Worm (Caenorhabditis elegans) whole organism, L4 larva: Measurements from ENCODE around the gene pho-8.

ENCODE experiments used
- F37D6.2 ChIP-seq: sonication (generic microtip); optimal IDR thresholded peaks from 2 replicates; lab custom pipeline; 2016; ENCODE audit warnings: mild to moderate bottlenecking, missing genetic modification characterization, missing compliant biosample characterization
- F44E2.7 ChIP-seq: fragments of 200-800 bp; sonication (Bioruptor generic); IDR thresholded peaks from 2 replicates; pipeline ENCODE4 v2.1.2; 2022; ENCODE audit warnings: missing genetic modification characterization, missing compliant biosample characterization
- T26A8.4 ChIP-seq: fragments of 200-800 bp; sonication (Bioruptor generic); IDR thresholded peaks from 2 replicates; pipeline ENCODE4 v1.3.6; 2022; ENCODE audit warnings: missing genetic modification characterization, missing compliant biosample characterization
- Y75B8A.6 ChIP-seq: fragments of 200-800 bp; sonication (Bioruptor generic); IDR thresholded peaks from 2 replicates; pipeline ENCODE4 v1.3.6; 2022; ENCODE audit warnings: missing genetic modification reagents, missing genetic modification characterization, missing compliant biosample characterization
- ceh-28 ChIP-seq: fragments of 150-350 bp; optimal IDR thresholded peaks from 2 replicates; lab custom pipeline; 2014; ENCODE audit warnings: missing biosample characterization, missing genetic modification reagents, missing genetic modification characterization
- ceh-62 ChIP-seq: sonication (generic microtip); optimal IDR thresholded peaks from 2 replicates; lab custom pipeline; 2017; ENCODE audit warnings: missing biosample characterization, missing genetic modification characterization
- cey-2 ChIP-seq: sonication (generic microtip); optimal IDR thresholded peaks from 3 replicates; lab custom pipeline; 2017; ENCODE audit warnings: missing genetic modification characterization, mild to moderate bottlenecking, missing compliant biosample characterization, antibody characterized with exemption, borderline replicate concordance; ENCODE audit not compliant: insufficient read depth
- daf-16 ChIP-seq, 3 experiments: sonication (generic microtip); optimal IDR thresholded peaks; 2 replicates each; lab custom pipeline; 2016 to 2017; ENCODE audit warnings: missing genetic modification characterization in 3 of 3, missing genetic modification reagents in 3 of 3, mild to moderate bottlenecking in 2 of 3, missing compliant biosample characterization in 2 of 3, missing biosample characterization in 1 of 3, moderate library complexity in 1 of 3
- daf-8 ChIP-seq: fragments of 200-800 bp; sonication (Bioruptor generic); IDR thresholded peaks from 2 replicates; pipeline ENCODE4 v1.3.6; 2022; ENCODE audit warnings: missing genetic modification characterization, missing compliant biosample characterization
- dmd-9 ChIP-seq: fragments of 200-800 bp; sonication (Bioruptor generic); IDR thresholded peaks from 2 replicates; pipeline ENCODE4 v1.3.6; 2022; ENCODE audit warnings: missing genetic modification reagents, missing genetic modification characterization, missing compliant biosample characterization
- egl-27 ChIP-seq: sonication (generic microtip); optimal IDR thresholded peaks from 3 replicates; lab custom pipeline; 2017; ENCODE audit warnings: missing biosample characterization, missing genetic modification reagents, missing genetic modification characterization
- gei-8 ChIP-seq: fragments of 200-800 bp; sonication (Bioruptor generic); optimal IDR thresholded peaks from 2 replicates; lab custom pipeline; 2018; ENCODE audit warnings: mild to moderate bottlenecking, missing genetic modification characterization, missing compliant biosample characterization
- hlh-11 ChIP-seq: fragments of 200-800 bp; sonication (Bioruptor generic); optimal IDR thresholded peaks from 2 replicates; lab custom pipeline; 2018; ENCODE audit warnings: mild to moderate bottlenecking, missing genetic modification characterization, missing compliant biosample characterization
- jun-1 ChIP-seq: fragments of 150-350 bp; optimal IDR thresholded peaks from 2 replicates; lab custom pipeline; 2014; ENCODE audit warnings: missing biosample characterization, missing genetic modification reagents, missing genetic modification characterization
- lim-7 ChIP-seq: fragments of 200-800 bp; sonication (Bioruptor generic); IDR thresholded peaks from 2 replicates; pipeline ENCODE4 v1.3.6; 2022; ENCODE audit warnings: missing genetic modification characterization, missing compliant biosample characterization
- lin-13 ChIP-seq: fragments of 150-350 bp; optimal IDR thresholded peaks from 2 replicates; lab custom pipeline; 2014; ENCODE audit warnings: missing biosample characterization, missing genetic modification reagents, missing genetic modification characterization
- lin-29 ChIP-seq: fragments of 200-800 bp; sonication (Bioruptor generic); IDR thresholded peaks from 2 replicates; pipeline ENCODE4 v1.3.6; 2022; ENCODE audit warnings: missing genetic modification reagents, missing genetic modification characterization, missing compliant biosample characterization
- madf-5 ChIP-seq, 2 experiments: fragments of 200-800 bp; sonication (Bioruptor generic); IDR thresholded peaks; 2 replicates each; pipeline ENCODE4 v1.3.6; 2022; ENCODE audit warnings: missing compliant biosample characterization in 2 of 2, missing genetic modification characterization in 2 of 2
- mdt-29 ChIP-seq: fragments of 200-800 bp; sonication (Bioruptor generic); IDR thresholded peaks from 2 replicates; pipeline ENCODE4 v1.3.6; 2022; ENCODE audit warnings: missing genetic modification reagents, missing genetic modification characterization, missing compliant biosample characterization
- mes-2 ChIP-seq: sonication (generic microtip); optimal IDR thresholded peaks from 2 replicates; lab custom pipeline; 2016; ENCODE audit warnings: missing genotype, mild to moderate bottlenecking, missing genetic modification characterization, missing compliant biosample characterization; ENCODE audit not compliant: poor library complexity, severe bottlenecking
- nhr-11 ChIP-seq: fragments of 150-350 bp; optimal IDR thresholded peaks from 2 replicates; lab custom pipeline; 2014; ENCODE audit warnings: missing biosample characterization, missing genetic modification characterization
- nhr-111 ChIP-seq: fragments of 200-800 bp; sonication (Bioruptor generic); optimal IDR thresholded peaks from 2 replicates; lab custom pipeline; 2018; ENCODE audit warnings: mild to moderate bottlenecking, missing genetic modification characterization, missing compliant biosample characterization
- nhr-237 ChIP-seq: sonication (generic microtip); optimal IDR thresholded peaks from 2 replicates; lab custom pipeline; 2017; ENCODE audit warnings: missing biosample characterization, missing genetic modification characterization
- nhr-28 ChIP-seq: fragments of 150-350 bp; optimal IDR thresholded peaks from 2 replicates; lab custom pipeline; 2014; ENCODE audit warnings: missing biosample characterization, missing genetic modification characterization
- nhr-42 ChIP-seq: fragments of 200-800 bp; sonication (Bioruptor generic); IDR thresholded peaks from 2 replicates; pipeline ENCODE4 v1.3.6; 2022; ENCODE audit warnings: missing genetic modification characterization, missing compliant biosample characterization
- nhr-48 ChIP-seq: sonication (generic microtip); optimal IDR thresholded peaks from 2 replicates; lab custom pipeline; 2016; ENCODE audit warnings: mild to moderate bottlenecking, missing genetic modification characterization, missing compliant biosample characterization
- php-3 ChIP-seq: fragments of 200-800 bp; sonication (Bioruptor generic); IDR thresholded peaks from 2 replicates; pipeline ENCODE4 v1.3.6; 2022; ENCODE audit warnings: missing genetic modification reagents, missing genetic modification characterization, missing compliant biosample characterization
- skn-1 ChIP-seq: fragments of 150-350 bp; optimal IDR thresholded peaks from 2 replicates; lab custom pipeline; 2014; ENCODE audit warnings: missing biosample characterization, missing genetic modification characterization
- snpc-4 ChIP-seq: fragments of 150-350 bp; optimal IDR thresholded peaks from 2 replicates; lab custom pipeline; 2014; ENCODE audit warnings: missing biosample characterization, missing genetic modification characterization
- tra-1 ChIP-seq: fragments of 200-800 bp; sonication (Bioruptor generic); IDR thresholded peaks from 2 replicates; pipeline ENCODE4 v1.3.6; 2022; ENCODE audit warnings: missing genetic modification reagents, missing genetic modification characterization, missing compliant biosample characterization
- unc-62 ChIP-seq, 3 experiments: fragments of 150-350 bp in 1 of 3; sonication (generic microtip); optimal IDR thresholded peaks in 2 of 3; peaks in 1 of 3; 1 replicate in 1 of 3; 2 replicates in 2 of 3; lab custom pipeline; 2014 to 2017; ENCODE audit warnings: missing biosample characterization in 3 of 3, missing genetic modification characterization in 3 of 3, missing genetic modification reagents in 3 of 3, missing genotype in 1 of 3
- zfp-2 ChIP-seq: sonication (generic microtip); optimal IDR thresholded peaks from 2 replicates; lab custom pipeline; 2016; ENCODE audit warnings: mild to moderate bottlenecking, missing genetic modification characterization, missing compliant biosample characterization
- zip-11 ChIP-seq: fragments of 200-800 bp; sonication (Bioruptor generic); IDR thresholded peaks from 2 replicates; pipeline ENCODE4 v1.3.6; 2022; ENCODE audit warnings: missing genetic modification characterization, missing compliant biosample characterization
- ztf-7 ChIP-seq: fragments of 150-350 bp; optimal IDR thresholded peaks from 2 replicates; lab custom pipeline; 2014; ENCODE audit warnings: missing biosample characterization, missing genetic modification characterization

The pho-8 gene

DNA sequence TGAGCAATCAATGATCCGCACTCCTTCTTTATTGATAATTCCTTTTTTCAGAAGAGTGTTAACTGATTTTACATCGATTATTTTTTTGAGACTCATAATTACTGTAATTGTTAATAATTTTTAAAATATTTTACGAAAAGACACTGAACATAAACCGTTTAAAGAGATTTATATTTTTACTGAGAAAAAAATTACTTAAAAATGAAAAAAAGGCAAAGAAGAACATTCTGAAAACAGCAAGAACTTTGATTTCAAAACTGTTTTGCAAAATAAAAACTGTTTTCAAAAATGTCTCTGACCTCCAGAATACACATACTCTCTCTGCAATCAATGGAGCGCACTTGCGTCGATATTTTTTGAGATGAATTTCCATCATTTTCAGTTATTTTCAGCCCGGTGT is 6.5 kb upstream of the pho-8 start, which contains the start of the genes mpst-1 and D2023.6:
Gene mpst-1, minus strand, starts transcription at position 101 of the 400 bp plus-strand sequence.
Gene D2023.6, plus strand, starts transcription at position 388 of the 400 bp plus-strand sequence.
- TF ChIP-seq mes-2 (tag; lab: Kevin White, UChicago) (peak; percentile 47), php-3 (GFP tag; lab: Robert Waterston, UW) (no peak)

DNA sequence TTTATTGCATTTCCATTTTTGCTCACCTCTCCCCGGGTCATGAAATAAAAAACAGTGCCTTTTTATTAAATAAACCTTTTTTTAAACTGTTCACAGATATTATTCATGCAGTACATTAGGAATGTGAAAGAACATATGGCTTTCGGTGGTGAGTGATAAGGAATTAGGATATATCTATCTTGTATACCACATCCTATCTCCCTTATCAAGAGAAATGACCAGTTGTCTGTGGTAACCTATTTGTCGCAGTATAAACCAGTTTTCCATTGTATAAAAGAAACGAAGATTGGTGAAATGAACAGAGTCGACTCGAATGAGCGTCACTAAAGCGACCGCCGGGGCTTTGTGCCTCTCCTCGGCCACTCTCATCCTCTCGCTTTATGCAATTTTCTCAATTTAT is 4.1 kb upstream of the pho-8 start, which contains the start of gene col-158:
Gene col-158, plus strand, starts transcription at position 301 of the 400 bp plus-strand sequence.
- TF ChIP-seq unc-62 (GFP tag; optimal IDR thresholded peaks at IDR 0.05 in 1 of 2; lab: Kevin White, UChicago) (peak in 1 of 2 experiments; percentile 78), unc-62 (tag; optimal IDR thresholded peaks at IDR 0.05; lab: Kevin White, UChicago) (no peak), cey-2 (tag; lab: Kevin White, UChicago) (no peak), lin-29 (GFP tag; lab: Robert Waterston, UW) (no peak)

- TF ChIP-seq gei-8 (GFP tag; lab: Kevin White, UChicago) (no peak), egl-27 (tag; lab: Kevin White, UChicago) (no peak), nhr-111 (no peak), F44E2.7 (no peak), F37D6.2 (tag; lab: Kevin White, UChicago) (no peak), T26A8.4 (GFP tag; lab: Robert Waterston, UW) (no peak), hlh-11 (tag; lab: Kevin White, UChicago) (peak; percentile 63), lin-13 (no peak), daf-8 (GFP tag; lab: Robert Waterston, UW) (no peak), madf-5 (GFP tag; IDR thresholded peaks at IDR 0.05; lab: Robert Waterston, UW) (no peak), nhr-28 (no peak), nhr-48 (tag; lab: Kevin White, UChicago) (no peak), skn-1 (tag; lab: Kevin White, UChicago) (no peak), jun-1 (tag; lab: Kevin White, UChicago) (no peak), daf-16 (GFP tag; optimal IDR thresholded peaks at IDR 0.05; lab: Kevin White, UChicago) (peak in 1 of 2 experiments; percentile 96), daf-16 (tag; optimal IDR thresholded peaks at IDR 0.05; lab: Kevin White, UChicago) (no peak), nhr-42 (GFP tag; lab: Robert Waterston, UW) (no peak), ztf-7 (no peak)
Observed at ce11 chrV:11836073-11836472, 2.7 kb downstream of the pho-8 start, which contains the start of gene R13H4.2. R13H4.2 (plus strand) TSS chrV:11836391.

DNA sequence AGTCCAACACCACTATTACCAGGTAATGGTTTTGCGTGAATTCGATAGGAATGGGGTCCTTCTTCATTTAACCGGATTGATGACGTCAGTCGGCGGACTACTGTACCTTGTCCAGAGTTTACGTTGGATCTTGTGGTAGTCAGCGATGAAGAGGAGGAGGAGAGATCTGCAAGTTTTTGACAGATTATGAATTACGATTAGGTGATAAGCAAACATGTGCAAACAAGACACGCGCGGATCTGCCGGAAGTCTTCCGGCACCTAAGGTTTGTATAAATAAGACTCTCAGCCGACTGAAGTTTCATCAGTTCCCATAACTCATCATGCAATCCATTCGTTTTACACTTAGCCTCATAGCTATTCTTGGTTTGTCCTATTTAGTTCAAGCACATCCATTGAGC is 5.8 kb downstream of the pho-8 start, which contains the start of gene idpb-5:
Gene idpb-5, plus strand, starts transcription at position 301 of the 400 bp plus-strand sequence.
- TF ChIP-seq zip-11 (GFP tag; lab: Robert Waterston, UW) (no peak), dmd-9 (GFP tag; lab: Robert Waterston, UW) (no peak), mdt-29 (GFP tag; lab: Robert Waterston, UW) (no peak), php-3 (GFP tag; lab: Robert Waterston, UW) (no peak), nhr-237 (no peak), nhr-11 (no peak), Y75B8A.6 (GFP tag; lab: Robert Waterston, UW) (no peak), zfp-2 (tag; lab: Kevin White, UChicago) (no peak), nhr-42 (GFP tag; lab: Robert Waterston, UW) (no peak), ceh-62 (tag; lab: Kevin White, UChicago) (no peak), lim-7 (no peak), nhr-111 (no peak), snpc-4 (tag; lab: Kevin White, UChicago) (no peak), hlh-11 (tag; lab: Kevin White, UChicago) (no peak), ceh-28 (tag; lab: Kevin White, UChicago) (no peak), tra-1 (no peak)
